Fruit fly (Drosophila melanogaster) whole organism, prepupa: ENCODE data around the gene B52.

Source experiments
- Blimp-1 ChIP-seq: fragments of 200-800 bp; sonication (Bioruptor generic); optimal IDR thresholded peaks from 3 replicates; lab custom pipeline; 2017; ENCODE audit warnings: missing biosample characterization, missing genetic modification characterization, mild to moderate bottlenecking, moderate library complexity, missing genetic modification reagents
- CG10631 ChIP-seq: fragments of 200-800 bp; sonication (Bioruptor generic); optimal IDR thresholded peaks from 2 replicates; lab custom pipeline; 2016; ENCODE audit warnings: missing biosample characterization, missing genetic modification characterization
- CG11762 ChIP-seq: fragments of 200-800 bp; sonication (Bioruptor generic); optimal IDR thresholded peaks from 3 replicates; lab custom pipeline; 2016; ENCODE audit warnings: missing biosample characterization, missing genetic modification characterization; ENCODE audit not compliant: insufficient read depth
- CG11902 ChIP-seq: fragments of 200-800 bp; sonication (Bioruptor generic); optimal IDR thresholded peaks from 3 replicates; lab custom pipeline; 2016; ENCODE audit warnings: missing biosample characterization, missing genetic modification characterization
- CG16779 ChIP-seq: fragments of 200-800 bp; sonication (Bioruptor generic); optimal IDR thresholded peaks from 3 replicates; lab custom pipeline; 2017; ENCODE audit warnings: missing biosample characterization, mild to moderate bottlenecking, missing genetic modification characterization
- CG3032 ChIP-seq: fragments of 200-800 bp; optimal IDR thresholded peaks from 2 replicates; lab custom pipeline; 2019; ENCODE audit warnings: missing biosample characterization, mild to moderate bottlenecking, missing genetic modification characterization, moderate library complexity
- CG31627 ChIP-seq: fragments of 200-800 bp; sonication (Bioruptor generic); optimal IDR thresholded peaks from 3 replicates; lab custom pipeline; 2016; ENCODE audit warnings: missing biosample characterization, missing genetic modification characterization
- CG32006 ChIP-seq: fragments of 200-800 bp; sonication (Bioruptor generic); optimal IDR thresholded peaks from 3 replicates; lab custom pipeline; 2017; ENCODE audit warnings: missing biosample characterization, mild to moderate bottlenecking, missing genetic modification characterization
- CG34406 ChIP-seq: fragments of 200-800 bp; sonication (Bioruptor generic); optimal IDR thresholded peaks from 3 replicates; lab custom pipeline; 2016; ENCODE audit warnings: missing biosample characterization, missing genetic modification characterization
- CG3919 ChIP-seq: fragments of 200-800 bp; sonication (Bioruptor generic); optimal IDR thresholded peaks from 3 replicates; lab custom pipeline; 2016; ENCODE audit warnings: missing biosample characterization, missing genetic modification characterization
- CG4318 ChIP-seq: fragments of 200-800 bp; sonication (Bioruptor generic); optimal IDR thresholded peaks from 3 replicates; lab custom pipeline; 2017; ENCODE audit warnings: missing biosample characterization, mild to moderate bottlenecking, missing genetic modification characterization
- CG6276 ChIP-seq: fragments of 200-800 bp; sonication (Bioruptor generic); optimal IDR thresholded peaks from 2 replicates; lab custom pipeline; 2017; ENCODE audit warnings: missing biosample characterization, mild to moderate bottlenecking, missing genetic modification characterization
- CG7368 ChIP-seq: fragments of 200-800 bp; sonication (Bioruptor generic); optimal IDR thresholded peaks from 3 replicates; lab custom pipeline; 2016; ENCODE audit warnings: missing biosample characterization, missing genetic modification characterization
- CG8632 ChIP-seq: fragments of 200-800 bp; sonication (Bioruptor generic); optimal IDR thresholded peaks from 3 replicates; lab custom pipeline; 2016; ENCODE audit warnings: missing biosample characterization, missing genetic modification characterization
- CG9139 ChIP-seq: fragments of 200-800 bp; sonication (Bioruptor generic); optimal IDR thresholded peaks from 3 replicates; lab custom pipeline; 2017; ENCODE audit warnings: missing biosample characterization, mild to moderate bottlenecking, missing genetic modification characterization
- Eip75B ChIP-seq: fragments of 200-800 bp; sonication (Bioruptor generic); optimal IDR thresholded peaks from 3 replicates; lab custom pipeline; 2016; ENCODE audit warnings: missing biosample characterization, missing genetic modification characterization
- Ets21C ChIP-seq: fragments of 200-800 bp; sonication (Bioruptor generic); optimal IDR thresholded peaks from 3 replicates; lab custom pipeline; 2016; ENCODE audit warnings: missing biosample characterization, missing genetic modification characterization
- Ets96B ChIP-seq: fragments of 200-800 bp; optimal IDR thresholded peaks from 2 replicates; lab custom pipeline; 2019; ENCODE audit warnings: missing biosample characterization, mild to moderate bottlenecking, missing genetic modification characterization, moderate library complexity
- Lpt ChIP-seq: fragments of 200-800 bp; sonication (Bioruptor generic); optimal IDR thresholded peaks from 3 replicates; lab custom pipeline; 2016; ENCODE audit warnings: missing biosample characterization, missing genetic modification characterization
- Smox ChIP-seq: fragments of 200-800 bp; sonication (Bioruptor generic); optimal IDR thresholded peaks from 3 replicates; lab custom pipeline; 2016; ENCODE audit warnings: missing biosample characterization, missing genetic modification characterization
- Sox102F ChIP-seq: fragments of 200-800 bp; sonication (Bioruptor generic); optimal IDR thresholded peaks from 2 replicates; lab custom pipeline; 2016; ENCODE audit warnings: missing biosample characterization, mild to moderate bottlenecking, missing genetic modification characterization
- Sox15 ChIP-seq: fragments of 200-800 bp; sonication (Bioruptor generic); optimal IDR thresholded peaks from 3 replicates; lab custom pipeline; 2016; ENCODE audit warnings: missing biosample characterization, missing genetic modification characterization
- achi ChIP-seq: fragments of 200-800 bp; sonication (Bioruptor generic); optimal IDR thresholded peaks from 3 replicates; lab custom pipeline; 2016; ENCODE audit warnings: missing biosample characterization, missing genetic modification characterization
- acj6 ChIP-seq: fragments of 200-800 bp; sonication (Bioruptor generic); optimal IDR thresholded peaks from 3 replicates; lab custom pipeline; 2016; ENCODE audit warnings: missing biosample characterization, missing genetic modification characterization
- cyc ChIP-seq: fragments of 200-800 bp; sonication (Bioruptor generic); optimal IDR thresholded peaks from 3 replicates; lab custom pipeline; 2016; ENCODE audit warnings: missing biosample characterization, missing genetic modification characterization
- dsx ChIP-seq: fragments of 200-800 bp; optimal IDR thresholded peaks from 3 replicates; lab custom pipeline; 2019; ENCODE audit warnings: missing biosample characterization, mild to moderate bottlenecking, missing genetic modification characterization, moderate library complexity; ENCODE audit not compliant: poor library complexity, severe bottlenecking
- eg ChIP-seq: fragments of 200-800 bp; sonication (Bioruptor generic); IDR thresholded peaks from 3 replicates; pipeline ENCODE4 v1.3.6; 2022; ENCODE audit warnings: missing biosample characterization, missing genetic modification characterization
- esn ChIP-seq: fragments of 200-800 bp; sonication (Bioruptor generic); optimal IDR thresholded peaks from 2 replicates; lab custom pipeline; 2016; ENCODE audit warnings: missing biosample characterization, mild to moderate bottlenecking, missing genetic modification characterization, moderate library complexity
- fd59A ChIP-seq: fragments of 200-800 bp; sonication (Bioruptor generic); optimal IDR thresholded peaks from 2 replicates; lab custom pipeline; 2017; ENCODE audit warnings: missing biosample characterization, mild to moderate bottlenecking, missing genetic modification characterization, missing genetic modification reagents
- fkh ChIP-seq: fragments of 200-800 bp; sonication (Bioruptor generic); optimal IDR thresholded peaks from 3 replicates; lab custom pipeline; 2017; ENCODE audit warnings: missing biosample characterization, mild to moderate bottlenecking, missing genetic modification characterization, moderate library complexity
- lz ChIP-seq: fragments of 200-800 bp; sonication (Bioruptor generic); optimal IDR thresholded peaks from 3 replicates; lab custom pipeline; 2016; ENCODE audit warnings: missing biosample characterization, missing genetic modification characterization
- net ChIP-seq: fragments of 200-800 bp; sonication (Bioruptor generic); optimal IDR thresholded peaks from 3 replicates; lab custom pipeline; 2016; ENCODE audit warnings: missing biosample characterization, missing genetic modification characterization
- spab ChIP-seq: fragments of 200-800 bp; sonication (Bioruptor generic); optimal IDR thresholded peaks from 2 replicates; lab custom pipeline; 2017; ENCODE audit warnings: missing biosample characterization, mild to moderate bottlenecking, missing genetic modification characterization, missing genetic modification reagents
- ss ChIP-seq, 2 experiments: fragments of 200-800 bp; sonication (Bioruptor generic); optimal IDR thresholded peaks; 2 replicates in 1 of 2; 3 replicates in 1 of 2; lab custom pipeline; 2017 to 2018; ENCODE audit warnings: mild to moderate bottlenecking in 2 of 2, missing biosample characterization in 2 of 2, missing genetic modification characterization in 2 of 2, moderate library complexity in 1 of 2
- svp ChIP-seq: fragments of 200-800 bp; sonication (Bioruptor generic); peaks from one replicate; lab custom pipeline; 2016; ENCODE audit warnings: missing biosample characterization, missing genetic modification characterization
- topi ChIP-seq: fragments of 200-800 bp; sonication (Bioruptor generic); optimal IDR thresholded peaks from 3 replicates; lab custom pipeline; 2016; ENCODE audit warnings: missing biosample characterization, missing genetic modification characterization

The B52 gene

DNA sequence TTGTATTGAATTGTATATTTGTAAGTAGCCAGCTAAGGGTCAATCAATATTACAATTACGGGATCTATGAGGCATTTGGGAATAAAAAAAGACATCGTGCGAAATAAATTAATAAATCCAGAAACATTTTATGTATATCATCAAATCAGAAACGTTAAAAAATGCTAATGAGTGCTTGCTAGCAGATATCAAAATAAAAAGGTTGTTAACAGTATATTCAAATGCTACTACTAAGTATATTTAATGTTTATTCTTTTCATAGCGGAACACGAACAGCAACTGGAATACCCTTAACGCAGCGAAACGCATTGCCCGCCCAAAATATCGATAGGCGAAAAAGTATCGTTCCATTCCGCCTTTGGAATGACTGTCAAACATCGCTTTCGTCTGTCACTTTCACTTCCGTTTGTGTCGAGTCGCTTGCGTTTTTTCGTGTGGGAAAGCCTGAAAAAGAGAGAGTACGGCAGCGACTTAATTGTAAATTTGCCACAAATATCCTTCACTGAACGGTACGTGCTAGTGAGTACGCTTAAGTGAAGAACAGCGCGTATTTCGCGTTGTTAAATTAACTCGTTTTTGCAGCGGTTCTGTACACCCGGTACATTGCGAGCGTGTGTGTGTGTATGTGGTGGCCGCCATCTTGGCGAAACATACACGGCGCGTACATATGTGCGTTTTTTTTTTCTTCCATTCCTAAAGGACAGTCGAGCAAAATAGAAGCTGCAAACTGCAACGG, at the start of gene B52 (continued):
- TF ChIP-seq Ets96B (tag; lab: Kevin White, UChicago) (peak; percentile 3), lz (GFP tag; lab: Kevin White, UChicago) (peak; percentile 68), esn (GFP tag; lab: Kevin White, UChicago) (peak; percentile 75), dsx (GFP tag; lab: Kevin White, UChicago) (no peak), CG4318 (no peak), fkh (GFP tag; lab: Kevin White, UChicago) (no peak), spab (no peak), CG32006 (GFP tag; lab: Kevin White, UChicago) (peak; percentile 52), CG3032 (tag; lab: Kevin White, UChicago) (peak; percentile 7)

DNA sequence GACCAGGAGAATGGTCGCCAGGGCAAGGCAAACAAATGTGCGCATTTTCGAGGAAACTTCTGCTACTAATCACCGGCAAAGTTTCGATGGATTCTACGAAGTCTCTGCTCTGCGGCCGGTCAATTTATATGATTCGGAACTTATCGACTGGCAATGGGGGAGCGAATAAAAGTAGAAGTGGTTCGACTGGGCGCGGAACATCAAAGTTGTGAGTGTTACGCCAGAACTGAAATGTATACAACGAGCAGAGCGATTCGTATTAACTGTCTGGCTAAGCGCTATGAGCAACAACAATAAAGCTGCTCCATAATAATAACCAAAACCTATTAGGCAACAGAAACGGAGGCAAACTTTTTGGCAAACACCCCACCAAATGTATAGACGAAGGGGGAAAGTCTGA, 48.8 kb upstream of the B52 start, which contains the start of gene CG9757:
Gene CG9757 (minus strand): TSS at position 101 of the 400 bp plus-strand sequence.
- TF ChIP-seq Sox102F (GFP tag; lab: Kevin White, UChicago) (no peak), cyc (GFP tag; lab: Kevin White, UChicago) (no peak), CG6276 (GFP tag; lab: Kevin White, UChicago) (no peak), Eip75B (GFP tag; lab: Kevin White, UChicago) (no peak), fkh (GFP tag; lab: Kevin White, UChicago) (no peak), CG34406 (GFP tag; lab: Kevin White, UChicago) (no peak), Ets21C (no peak), topi (GFP tag; lab: Kevin White, UChicago) (no peak), achi (GFP tag; lab: Kevin White, UChicago) (no peak)

DNA sequence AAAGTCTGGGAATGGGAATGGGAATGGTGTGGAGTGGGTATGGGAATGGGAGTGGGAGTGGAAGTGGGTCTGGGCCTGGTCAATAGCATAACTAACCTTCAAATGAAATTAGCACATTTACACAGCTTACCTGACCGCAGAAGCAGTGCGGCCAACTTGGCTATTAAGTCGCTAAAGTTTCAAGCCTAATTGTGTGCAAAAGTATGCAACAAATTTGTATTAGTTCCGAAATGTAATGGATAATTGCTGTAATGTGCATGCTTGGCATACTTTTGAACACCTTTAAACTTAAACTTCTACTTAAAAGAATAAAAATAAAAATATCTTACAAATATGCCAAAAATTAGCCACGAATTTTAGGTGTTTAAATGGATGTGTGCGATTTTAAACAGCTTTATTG, 46.1 kb upstream of the B52 start:
- no peak for TF ChIP-seq ss (GFP tag; optimal IDR thresholded peaks at IDR 0.05; lab: Kevin White, UChicago)
- no peak for TF ChIP-seq net (GFP tag; lab: Kevin White, UChicago)
- no peak for TF ChIP-seq Sox102F (GFP tag; lab: Kevin White, UChicago)
- TF ChIP-seq cyc (GFP tag; lab: Kevin White, UChicago) = no peak

DNA sequence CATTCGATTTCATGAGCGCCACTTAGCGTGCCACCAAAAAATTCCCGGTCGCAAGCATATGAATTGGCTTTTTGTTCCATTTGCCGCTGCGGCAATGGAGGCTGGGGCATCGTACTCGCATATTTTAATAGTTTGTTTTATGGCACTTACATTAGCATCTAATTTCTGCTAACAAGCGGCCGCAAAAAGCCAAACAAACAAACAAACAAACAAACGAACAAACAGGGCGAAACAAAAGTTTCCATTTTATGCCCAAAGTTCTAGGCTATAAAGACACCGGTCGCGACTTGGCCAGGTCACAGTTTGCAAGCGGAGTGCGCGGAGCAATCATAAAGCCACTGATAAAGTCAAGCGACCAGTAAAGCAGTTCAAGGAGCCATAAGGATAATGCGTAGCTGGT, 45.5 kb upstream of the B52 start, which contains the start of gene CG9269:
Gene CG9269 (plus strand): TSS at position 301 of the 400 bp plus-strand sequence.
- no peak for TF ChIP-seq Lpt
- TF ChIP-seq Smox (GFP tag; lab: Kevin White, UChicago) = no peak
- TF ChIP-seq Sox15 (GFP tag; lab: Kevin White, UChicago) = no peak
- no peak for TF ChIP-seq CG31627
- no peak for TF ChIP-seq ss (GFP tag; optimal IDR thresholded peaks at IDR 0.05; lab: Kevin White, UChicago)
- no peak for TF ChIP-seq CG7368 (GFP tag; lab: Kevin White, UChicago)
- no peak for TF ChIP-seq esn (GFP tag; lab: Kevin White, UChicago)
- TF ChIP-seq acj6 (GFP tag; lab: Kevin White, UChicago) = no peak
- no peak for TF ChIP-seq CG16779
- TF ChIP-seq CG9139 (GFP tag; lab: Kevin White, UChicago) = no peak
- TF ChIP-seq fd59A (GFP tag; lab: Kevin White, UChicago) = no peak
- no peak for TF ChIP-seq CG11902 (GFP tag; lab: Kevin White, UChicago)
- TF ChIP-seq svp (GFP tag; lab: Kevin White, UChicago) = no peak
- TF ChIP-seq CG8632 = no peak

DNA sequence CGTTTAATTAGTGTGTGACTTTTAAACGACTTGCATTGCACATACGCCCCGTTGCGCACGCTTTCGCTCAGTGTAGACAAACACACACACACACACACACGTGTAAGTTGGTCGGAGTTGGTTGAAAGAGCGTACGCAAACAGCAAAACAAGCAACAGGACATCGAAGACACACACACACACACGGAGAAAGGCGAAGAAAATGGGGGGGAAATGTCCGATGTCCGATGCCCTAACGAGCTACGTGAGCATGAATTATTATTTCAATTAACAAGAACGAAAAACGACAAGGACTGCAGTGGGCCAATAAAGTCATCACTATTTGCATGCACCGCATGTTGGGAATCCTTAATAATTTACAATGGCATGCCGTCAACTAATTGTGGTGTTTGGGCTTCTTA, 43.9 kb upstream of the B52 start:
- TF ChIP-seq lz (GFP tag; lab: Kevin White, UChicago) (no peak), Lpt (no peak), CG11762 (GFP tag; lab: Kevin White, UChicago) (no peak), CG3919 (GFP tag; lab: Kevin White, UChicago) (no peak), Ets96B (tag; lab: Kevin White, UChicago) (no peak), Blimp-1 (GFP tag; lab: Kevin White, UChicago) (no peak), CG10631 (GFP tag; lab: Kevin White, UChicago) (no peak), Smox (GFP tag; lab: Kevin White, UChicago) (no peak), CG8632 (no peak), eg (GFP tag; lab: Robert Waterston, UW) (no peak)
